Fruit fly (Drosophila melanogaster) whole organism, embryonic: ENCODE results near the gene Pep.

ENCODE experiments used
- Adf1 ChIP-seq: fragments of 200-800 bp; sonication (Bioruptor generic); IDR thresholded peaks from 2 replicates; pipeline ENCODE4 v1.3.6; 2022; ENCODE audit warnings: missing biosample characterization, missing genetic modification characterization
- Atf3 ChIP-seq: fragments of 200-800 bp; sonication (Bioruptor generic); optimal IDR thresholded peaks from 3 replicates; lab custom pipeline; 2016; ENCODE audit warnings: missing biosample characterization, missing genetic modification characterization
- B-H2 ChIP-seq: fragments of 200-800 bp; sonication (Bioruptor generic); optimal IDR thresholded peaks from 2 replicates; lab custom pipeline; 2018; ENCODE audit warnings: missing biosample characterization, mild to moderate bottlenecking, missing genetic modification characterization
- CG10321 ChIP-seq: fragments of 200-800 bp; sonication (Bioruptor generic); IDR thresholded peaks from 2 replicates; pipeline ENCODE4 v1.3.6; 2022; ENCODE audit warnings: missing biosample characterization, missing genetic modification characterization
- CG10543 ChIP-seq: fragments of 200-800 bp; sonication (Bioruptor generic); optimal IDR thresholded peaks from 3 replicates; lab custom pipeline; 2017; ENCODE audit warnings: missing biosample characterization, mild to moderate bottlenecking, missing genetic modification characterization, moderate library complexity
- CG10959 ChIP-seq: fragments of 200-800 bp; sonication (Bioruptor generic); IDR thresholded peaks from 2 replicates; pipeline ENCODE4 v1.3.6; 2022; ENCODE audit warnings: missing biosample characterization, missing genetic modification characterization
- CG11085 ChIP-seq: fragments of 200-800 bp; sonication (Bioruptor generic); IDR thresholded peaks from 2 replicates; pipeline ENCODE4 v1.3.6; 2022; ENCODE audit warnings: missing biosample characterization, missing genetic modification characterization
- CG11695 ChIP-seq: fragments of 200-800 bp; sonication (Bioruptor generic); IDR thresholded peaks from 3 replicates; pipeline ENCODE4 v1.3.6; 2022; ENCODE audit warnings: missing biosample characterization, missing genetic modification characterization
- CG11696 ChIP-seq: fragments of 200-800 bp; sonication (Bioruptor generic); IDR thresholded peaks from 2 replicates; pipeline ENCODE4 v1.3.6; 2022; ENCODE audit warnings: missing biosample characterization, missing genetic modification characterization
- CG12744 ChIP-seq: fragments of 200-800 bp; sonication (Bioruptor generic); optimal IDR thresholded peaks from 2 replicates; lab custom pipeline; 2016; ENCODE audit warnings: missing biosample characterization, missing genetic modification characterization
- CG15073 ChIP-seq: fragments of 200-800 bp; sonication (Bioruptor generic); optimal IDR thresholded peaks from 2 replicates; lab custom pipeline; 2016; ENCODE audit warnings: missing biosample characterization, missing genetic modification characterization
- CG15696 ChIP-seq: fragments of 200-800 bp; sonication (Bioruptor generic); optimal IDR thresholded peaks from 2 replicates; lab custom pipeline; 2019; ENCODE audit warnings: missing biosample characterization, mild to moderate bottlenecking, missing genetic modification characterization, moderate library complexity
- CG1647 ChIP-seq: fragments of 200-800 bp; sonication (Bioruptor generic); optimal IDR thresholded peaks from 3 replicates; lab custom pipeline; 2016; ENCODE audit warnings: missing biosample characterization, missing genetic modification characterization
- CG17385 ChIP-seq: fragments of 200-800 bp; sonication (Bioruptor generic); optimal IDR thresholded peaks from 3 replicates; lab custom pipeline; 2018; ENCODE audit warnings: missing biosample characterization, mild to moderate bottlenecking, missing genetic modification characterization
- CG18011 ChIP-seq: fragments of 200-800 bp; sonication (Bioruptor generic); optimal IDR thresholded peaks from 2 replicates; lab custom pipeline; 2017; ENCODE audit warnings: missing biosample characterization, missing genetic modification characterization, mild to moderate bottlenecking, moderate library complexity, missing genotype
- CG18262 ChIP-seq: fragments of 200-800 bp; optimal IDR thresholded peaks from 3 replicates; lab custom pipeline; 2019; ENCODE audit warnings: missing biosample characterization, mild to moderate bottlenecking, missing genetic modification characterization, moderate library complexity
- CG2129 ChIP-seq: fragments of 200-800 bp; sonication (Bioruptor generic); IDR thresholded peaks from 2 replicates; pipeline ENCODE4 v1.3.6; 2022; ENCODE audit warnings: missing biosample characterization, missing genetic modification characterization; ENCODE audit not compliant: partially characterized antibody
- CG34376 ChIP-seq: fragments of 200-800 bp; sonication (Bioruptor generic); optimal IDR thresholded peaks from 2 replicates; lab custom pipeline; 2018; ENCODE audit warnings: missing biosample characterization, mild to moderate bottlenecking, missing genetic modification characterization
- CG3838 ChIP-seq: fragments of 200-800 bp; sonication (Bioruptor generic); optimal IDR thresholded peaks from 3 replicates; lab custom pipeline; 2016; ENCODE audit warnings: missing biosample characterization, missing genetic modification characterization
- CG3847 ChIP-seq: fragments of 200-800 bp; sonication (Bioruptor generic); IDR thresholded peaks from 2 replicates; pipeline ENCODE4 v1.3.6; 2022; ENCODE audit warnings: missing biosample characterization, missing genetic modification characterization
- CG5953 ChIP-seq: fragments of 200-800 bp; sonication (Bioruptor generic); IDR thresholded peaks from 2 replicates; pipeline ENCODE4 v1.3.6; 2022; ENCODE audit warnings: missing biosample characterization, missing genetic modification characterization
- CG6175 ChIP-seq: fragments of 200-800 bp; sonication (Bioruptor generic); IDR thresholded peaks from 3 replicates; pipeline ENCODE4 v1.3.6; 2022; ENCODE audit warnings: missing biosample characterization, missing genetic modification characterization
- Camta ChIP-seq: fragments of 200-800 bp; sonication (Bioruptor generic); optimal IDR thresholded peaks from 2 replicates; lab custom pipeline; 2016; ENCODE audit warnings: missing biosample characterization, missing genetic modification characterization
- CoRest ChIP-seq: fragments of 200-800 bp; sonication (Bioruptor generic); optimal IDR thresholded peaks from 3 replicates; lab custom pipeline; 2018; ENCODE audit warnings: missing biosample characterization, mild to moderate bottlenecking, missing genetic modification characterization, moderate library complexity
- Dip3 ChIP-seq: fragments of 200-800 bp; sonication (Bioruptor generic); optimal IDR thresholded peaks from 3 replicates; lab custom pipeline; 2016; ENCODE audit warnings: missing biosample characterization, missing genetic modification characterization
- E2f2 ChIP-seq: fragments of 200-800 bp; sonication (Bioruptor generic); IDR thresholded peaks from 2 replicates; pipeline ENCODE4 v1.3.6; 2022; ENCODE audit warnings: missing biosample characterization, missing genetic modification characterization
- Hand ChIP-seq: fragments of 200-800 bp; sonication (Bioruptor generic); optimal IDR thresholded peaks from 2 replicates; lab custom pipeline; 2017; ENCODE audit warnings: mild to moderate bottlenecking, missing biosample characterization, missing genetic modification reagents, missing genetic modification characterization
- Hey ChIP-seq: fragments of 200-800 bp; sonication (Bioruptor generic); optimal IDR thresholded peaks from 3 replicates; lab custom pipeline; 2018; ENCODE audit warnings: missing biosample characterization, mild to moderate bottlenecking, missing genetic modification characterization
- Hr3 ChIP-seq: fragments of 200-800 bp; sonication (Bioruptor generic); optimal IDR thresholded peaks from 3 replicates; lab custom pipeline; 2016; ENCODE audit warnings: missing biosample characterization, missing genetic modification characterization
- MBD-R2 ChIP-seq: fragments of 200-800 bp; sonication (Bioruptor generic); IDR thresholded peaks from 2 replicates; pipeline ENCODE4 v1.3.6; 2022; ENCODE audit warnings: missing biosample characterization, missing genetic modification characterization
- PHDP ChIP-seq: fragments of 200-800 bp; sonication (Bioruptor generic); optimal IDR thresholded peaks from 3 replicates; lab custom pipeline; 2018; ENCODE audit warnings: missing biosample characterization, mild to moderate bottlenecking, missing genetic modification characterization, moderate library complexity
- Six4 ChIP-seq: fragments of 200-800 bp; sonication (Bioruptor generic); optimal IDR thresholded peaks from 2 replicates; lab custom pipeline; 2016; ENCODE audit warnings: missing biosample characterization, missing genetic modification characterization
- crol ChIP-seq: fragments of 200-800 bp; sonication (Bioruptor generic); IDR thresholded peaks from 2 replicates; pipeline ENCODE4 v1.3.6; 2022; ENCODE audit warnings: missing biosample characterization, missing genetic modification characterization
- crp ChIP-seq, 2 experiments: fragments of 200-800 bp; sonication (Bioruptor generic); optimal IDR thresholded peaks; 2 replicates in 1 of 2; 3 replicates in 1 of 2; lab custom pipeline; 2017; ENCODE audit warnings: missing biosample characterization in 2 of 2, missing genetic modification characterization in 2 of 2, mild to moderate bottlenecking in 1 of 2, moderate library complexity in 1 of 2
- fd64A ChIP-seq: fragments of 200-800 bp; sonication (Bioruptor generic); optimal IDR thresholded peaks from 3 replicates; lab custom pipeline; 2018; ENCODE audit warnings: missing biosample characterization, mild to moderate bottlenecking, missing genetic modification characterization
- fu2 ChIP-seq: fragments of 200-800 bp; sonication (Bioruptor generic); optimal IDR thresholded peaks from 2 replicates; lab custom pipeline; 2016; ENCODE audit warnings: missing biosample characterization, missing genetic modification characterization
- her ChIP-seq: fragments of 200-800 bp; sonication (Bioruptor generic); optimal IDR thresholded peaks from 2 replicates; lab custom pipeline; 2016; ENCODE audit warnings: missing biosample characterization, missing genetic modification characterization
- insv ChIP-seq, 2 experiments: fragments of 200-800 bp; sonication (Bioruptor generic); optimal IDR thresholded peaks; 3 replicates each; lab custom pipeline; 2016 to 2018; ENCODE audit warnings: missing biosample characterization in 2 of 2, missing genetic modification characterization in 2 of 2
- lmd ChIP-seq: fragments of 200-800 bp; sonication (Bioruptor generic); IDR thresholded peaks from 2 replicates; pipeline ENCODE4 v1.3.6; 2022; ENCODE audit warnings: missing biosample characterization, missing genetic modification characterization
- peb ChIP-seq: fragments of 200-800 bp; sonication (Bioruptor generic); IDR thresholded peaks from 2 replicates; pipeline ENCODE4 v1.3.6; 2022; ENCODE audit warnings: missing biosample characterization, missing genetic modification characterization
- psq ChIP-seq: fragments of 200-800 bp; sonication (Bioruptor generic); optimal IDR thresholded peaks from 2 replicates; lab custom pipeline; 2017; ENCODE audit warnings: missing biosample characterization, missing genetic modification characterization
- sim ChIP-seq: fragments of 200-800 bp; sonication (Bioruptor generic); IDR thresholded peaks from 2 replicates; pipeline ENCODE4 v1.3.6; 2022; ENCODE audit warnings: missing biosample characterization, missing genetic modification characterization
- sna ChIP-seq: fragments of 200-800 bp; sonication (Bioruptor generic); IDR thresholded peaks from 2 replicates; pipeline ENCODE4 v1.3.6; 2022; ENCODE audit warnings: missing biosample characterization, missing genetic modification characterization; ENCODE audit not compliant: partially characterized antibody
- unc-4 ChIP-seq: fragments of 200-800 bp; sonication (Bioruptor generic); IDR thresholded peaks from 2 replicates; pipeline ENCODE4 v1.3.6; 2022; ENCODE audit warnings: missing biosample characterization, missing genetic modification characterization; ENCODE audit not compliant: partially characterized antibody

Pep gene

DNA sequence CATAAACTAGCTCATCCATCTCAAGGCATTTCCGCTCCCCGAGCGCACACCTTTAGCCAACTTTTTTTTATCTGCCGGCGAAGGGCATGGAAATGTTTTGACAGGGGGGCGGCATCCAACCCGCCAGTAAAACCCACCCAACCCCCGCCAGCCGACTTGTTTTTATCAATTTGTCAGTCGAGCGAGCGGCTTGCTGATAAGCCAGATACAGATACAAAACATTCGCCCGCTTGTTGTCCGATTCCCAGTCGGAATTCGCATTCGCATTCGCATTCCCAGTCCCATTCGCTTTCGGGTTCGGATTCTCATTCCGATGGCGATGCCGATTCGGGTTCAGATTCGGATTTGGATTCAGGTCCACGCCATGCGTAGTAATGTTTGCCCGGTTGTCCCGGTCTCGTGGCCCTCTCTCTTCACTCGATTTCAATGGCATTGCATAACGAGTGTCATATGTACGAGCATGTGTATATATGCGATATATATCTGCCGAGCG, 20.3 kb upstream of the Pep start (continued):
- TF ChIP-seq Six4 (GFP tag; lab: Kevin White, UChicago) (no peak), CG15073 (GFP tag; lab: Kevin White, UChicago) (no peak), CG10321 (GFP tag; lab: Robert Waterston, UW) (0 out of 2 replicates have a peak, but pooled peaks have one; percentile 14), crol (GFP tag; lab: Robert Waterston, UW) (peak; percentile 93), lmd (GFP tag; lab: Robert Waterston, UW) (no peak), CG11696 (GFP tag; lab: Robert Waterston, UW) (no peak), unc-4 (GFP tag; lab: Robert Waterston, UW) (no peak), CG12744 (GFP tag; lab: Kevin White, UChicago) (no peak), sim (GFP tag; lab: Robert Waterston, UW) (no peak), her (no peak), CG17385 (GFP tag; lab: Kevin White, UChicago) (no peak), CoRest (tag; lab: Kevin White, UChicago) (no peak), B-H2 (peak; percentile 17), Dip3 (GFP tag; lab: Kevin White, UChicago) (no peak), CG11085 (GFP tag; lab: Robert Waterston, UW) (no peak), CG1647 (GFP tag; lab: Kevin White, UChicago) (no peak), CG6175 (no peak; the same call in 2 of the 3 replicates), CG2129 (no peak), CG3847 (GFP tag; lab: Robert Waterston, UW) (no peak), crp (GFP tag; optimal IDR thresholded peaks at IDR 0.05; lab: Kevin White, UChicago) (no peak), PHDP (no peak), CG11695 (GFP tag; lab: Robert Waterston, UW) (0 out of 3 replicates have a peak, but pooled peaks have one; percentile 21), CG10959 (no peak), CG18011 (peak; percentile 91), CG3838 (GFP tag; lab: Kevin White, UChicago) (no peak), peb (GFP tag; lab: Robert Waterston, UW) (no peak), sna (no peak), MBD-R2 (no peak), CG18262 (tag; lab: Kevin White, UChicago) (no peak), fd64A (GFP tag; lab: Kevin White, UChicago) (no peak), Hr3 (GFP tag; lab: Kevin White, UChicago) (no peak), Adf1 (GFP tag; lab: Robert Waterston, UW) (no peak; the same call in 1 of the 2 replicates), CG15696 (no peak), Atf3 (GFP tag; lab: Kevin White, UChicago) (no peak), CG5953 (no peak), insv (GFP tag; optimal IDR thresholded peaks at IDR 0.05; lab: Kevin White, UChicago) (no peak), fu2 (no peak), Camta (no peak), psq (GFP tag; lab: Kevin White, UChicago) (no peak), Hey (peak; percentile 55), CG34376 (GFP tag; lab: Kevin White, UChicago) (peak; percentile 82), CG10543 (peak; percentile 82), Hand (GFP tag; lab: Kevin White, UChicago) (no peak), E2f2 (GFP tag; lab: Robert Waterston, UW) (peak; percentile 46; the same call in 1 of the 2 replicates)
